Fruit fly (Drosophila melanogaster) Kc167 (cell line): ENCODE results near the gene CG11590.

Source experiments
- Myc ChIP-seq: fragments of >200 bp; optimal IDR thresholded peaks from 2 replicates; lab custom pipeline; 2017; ENCODE audit warnings: missing external identifiers
- Sin3A ChIP-seq: fragments of >200 bp; optimal IDR thresholded peaks from 2 replicates; lab custom pipeline; 2018; ENCODE audit warnings: missing external identifiers

DNA sequence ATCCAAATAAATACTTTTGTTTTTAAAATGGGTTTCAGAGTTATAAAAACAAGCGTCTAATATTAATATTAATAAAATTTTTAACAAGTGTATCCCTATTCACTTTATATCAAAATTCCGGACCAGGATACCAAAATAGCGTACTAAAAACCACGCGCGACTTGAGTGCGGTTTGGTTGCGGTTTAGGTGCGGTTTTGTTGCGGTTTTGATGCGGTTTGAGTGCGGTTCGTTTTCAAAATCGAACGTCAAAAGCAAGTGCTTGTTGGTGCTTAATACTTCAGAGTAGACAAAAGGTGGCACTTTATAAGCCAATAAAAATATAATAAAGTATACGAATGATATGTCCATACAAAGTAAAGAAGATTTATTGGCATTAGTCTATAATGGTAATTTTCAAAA, 24.3 kb upstream of the CG11590 start:
- no peak for TF ChIP-seq Sin3A (lab: Kevin White, UChicago)
- no peak for TF ChIP-seq Myc (lab: Kevin White, UChicago)
